Fruit fly (Drosophila melanogaster) whole organism, wandering third instar larva: Measurements from ENCODE around the gene CG12661.
A peak's percentile ranks its signal among the peaks of the same experiment; 100 is the strongest.

Experiments
- Dif ChIP-seq: fragments of 200-275, 200-300 bp; sonication (Bioruptor generic); optimal IDR thresholded peaks from 2 replicates; lab custom pipeline; 2018; ENCODE audit warnings: missing biosample characterization, missing genetic modification characterization; ENCODE audit not compliant: partially characterized antibody
- HLH106 ChIP-seq: fragments of 200-800 bp; optimal IDR thresholded peaks from 3 replicates; lab custom pipeline; 2019; ENCODE audit warnings: missing biosample characterization, mild to moderate bottlenecking, missing genetic modification characterization, moderate library complexity
- Hr83 ChIP-seq: fragments of 200-300 bp; sonication (Bioruptor generic); optimal IDR thresholded peaks from 2 replicates; lab custom pipeline; 2016; ENCODE audit warnings: missing biosample characterization, mild to moderate bottlenecking, missing genetic modification characterization, moderate library complexity; ENCODE audit not compliant: poor library complexity, severe bottlenecking
- Jra ChIP-seq: sonication (Bioruptor generic); optimal IDR thresholded peaks from 2 replicates; lab custom pipeline; 2016; ENCODE audit warnings: missing biosample characterization, missing genetic modification characterization
- Mio ChIP-seq: sonication (Bioruptor generic); optimal IDR thresholded peaks from 2 replicates; lab custom pipeline; 2016; ENCODE audit warnings: missing biosample characterization, missing genetic modification characterization
- brk ChIP-seq: fragments of 200-800 bp; sonication (Bioruptor generic); optimal IDR thresholded peaks from 2 replicates; lab custom pipeline; 2016; ENCODE audit warnings: missing biosample characterization, mild to moderate bottlenecking, missing genetic modification characterization
- dsf ChIP-seq: sonication (Bioruptor generic); optimal IDR thresholded peaks from 2 replicates; lab custom pipeline; 2016; ENCODE audit warnings: missing biosample characterization, missing genetic modification characterization, borderline replicate concordance
- pan ChIP-seq: fragments of >200 bp; optimal IDR thresholded peaks from 2 replicates; lab custom pipeline; 2017
- sage ChIP-seq: fragments of 200-800 bp; sonication (Bioruptor generic); optimal IDR thresholded peaks from 2 replicates; lab custom pipeline; 2016; ENCODE audit warnings: missing biosample characterization, mild to moderate bottlenecking, missing genetic modification characterization
- usp ChIP-seq: fragments of >200 bp; optimal IDR thresholded peaks from 2 replicates; lab custom pipeline; 2017; ENCODE audit warnings: missing biosample characterization, missing genetic modification characterization

DNA sequence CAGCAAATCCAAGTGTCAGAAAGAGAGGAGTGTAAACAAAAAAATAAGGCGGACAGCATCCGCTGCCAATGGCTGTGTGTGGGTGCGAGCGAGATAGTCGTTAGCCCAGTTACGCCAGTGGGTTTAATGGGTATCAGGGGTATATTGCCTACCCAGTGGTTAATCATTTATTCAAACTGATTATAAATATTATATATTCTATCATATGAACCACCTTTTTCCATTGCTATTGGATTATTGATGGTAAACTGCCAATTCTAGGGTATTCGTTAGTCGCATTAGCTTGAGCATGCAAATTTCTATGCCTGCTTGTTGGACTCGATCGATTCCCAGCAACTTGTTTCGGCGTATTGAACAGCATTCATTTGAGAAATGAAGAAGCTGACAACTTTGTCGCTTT is 27.4 kb downstream of the CG12661 start:
- TF ChIP-seq usp (GFP tag; lab: Kevin White, UChicago) (no peak), Mio (GFP tag; lab: Kevin White, UChicago) (no peak), sage (peak; percentile 90), dsf (peak; percentile 44), Hr83 (GFP tag; lab: Kevin White, UChicago) (no peak), HLH106 (tag; lab: Kevin White, UChicago) (peak; percentile 93), brk (GFP tag; lab: Kevin White, UChicago) (peak; percentile 79), Dif (no peak), pan (lab: Kevin White, UChicago) (peak; percentile 51), Jra (GFP tag; lab: Kevin White, UChicago) (no peak)
